Worm (Caenorhabditis elegans): Measurements from ENCODE around the gene Y54B9A.1.

Y54B9A.1 gene

DNA sequence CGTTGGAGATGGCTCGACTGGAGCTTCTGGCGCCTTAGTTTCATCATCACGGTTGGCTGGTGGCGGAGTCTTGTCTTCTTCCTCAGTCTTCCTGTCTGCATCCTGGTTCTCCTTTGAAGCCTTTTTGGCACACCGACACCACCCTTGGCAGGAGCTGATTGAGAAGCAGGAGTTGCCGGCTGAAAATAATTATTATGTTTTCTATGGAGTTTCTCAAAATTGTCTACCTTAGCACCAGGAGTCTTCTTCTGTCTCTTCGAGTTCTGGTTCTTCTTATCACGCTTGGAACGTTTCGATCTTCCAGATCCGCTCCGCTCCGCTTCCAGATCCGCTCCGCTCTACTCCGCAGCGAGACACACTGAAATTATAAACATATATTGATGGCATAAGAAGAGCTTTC lies 41.2 kb upstream of the Y54B9A.1 start, which contains the start of gene K06A4.6:
TSS of gene K06A4.6 (minus strand) at position 101 of the 400 bp plus-strand sequence.
- TF ChIP-seq aha-1 (tag) (peak; percentile 43), set-16 (GFP tag; IDR thresholded peaks at IDR 0.05) (peak; percentile 43; the same call in 1 of the 2 replicates), lir-3 (tag; optimal IDR thresholded peaks at IDR 0.05) (no peak), Y105C5A.15 (GFP tag; IDR thresholded peaks at IDR 0.05) (no peak)

DNA sequence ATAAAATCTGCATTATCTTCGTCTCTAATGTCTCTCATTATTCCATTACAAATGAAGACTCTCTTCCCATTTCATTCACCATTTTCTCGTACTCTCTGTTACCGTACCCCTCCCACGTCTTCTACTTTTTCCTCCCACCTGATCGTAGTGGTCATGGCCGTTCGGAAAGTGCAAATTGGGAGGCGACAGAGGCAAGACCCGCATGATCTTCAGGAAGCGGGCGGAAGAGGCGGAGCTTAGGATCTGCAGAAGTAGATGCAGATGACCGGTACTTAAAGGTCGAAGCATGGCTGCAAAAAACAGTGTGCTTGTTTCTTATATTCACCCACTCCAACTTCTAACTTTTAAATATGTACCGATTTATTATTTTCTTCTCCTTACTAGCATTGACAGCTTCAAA lies 38.5 kb upstream of the Y54B9A.1 start, which contains the start of gene nas-3:
TSS of gene nas-3 (plus strand) at position 301 of the 400 bp plus-strand sequence.
- TF ChIP-seq lin-1 (GFP tag; IDR thresholded peaks at IDR 0.05) (no peak), aly-2 (tag; optimal IDR thresholded peaks at IDR 0.05) (no peak), mdt-29 (GFP tag; IDR thresholded peaks at IDR 0.05) (no peak), unc-39 (tag; optimal IDR thresholded peaks at IDR 0.05) (no peak), unc-62 (GFP tag; optimal IDR thresholded peaks at IDR 0.05 in 1 of 2) (peak in 1 of 2 experiments; percentile 46), unc-62 (tag; optimal IDR thresholded peaks at IDR 0.05) (no peak), jun-1 (tag; optimal IDR thresholded peaks at IDR 0.05) (no peak)

DNA sequence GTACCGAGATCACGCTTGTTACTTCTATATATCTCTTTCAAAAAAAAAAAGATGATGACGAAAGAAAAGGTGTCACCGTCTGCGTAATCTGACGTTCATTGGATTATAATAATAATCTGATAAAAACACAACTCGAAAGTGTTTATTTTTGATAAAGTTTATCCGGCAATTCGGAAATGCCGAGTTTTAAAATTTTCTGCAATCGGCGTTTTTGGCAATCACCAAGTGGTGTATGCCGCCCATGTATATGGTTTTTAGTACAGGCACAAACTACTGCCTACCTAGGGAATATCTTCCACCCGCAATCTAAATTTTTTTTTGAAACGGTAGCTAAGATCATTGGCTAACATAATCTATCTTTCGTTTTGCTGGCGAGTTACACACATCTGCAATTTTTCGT lies 34.6 kb upstream of the Y54B9A.1 start:
- TF ChIP-seq madf-5 (GFP tag; IDR thresholded peaks at IDR 0.05) (no peak), hlh-30 (tag; optimal IDR thresholded peaks at IDR 0.05; ENCODE audit: insufficient read depth) (no peak), lsy-2 (tag; optimal IDR thresholded peaks at IDR 0.05) (no peak), mdt-29 (GFP tag; IDR thresholded peaks at IDR 0.05) (no peak), D1046.2 (GFP tag; IDR thresholded peaks at IDR 0.05) (no peak)

DNA sequence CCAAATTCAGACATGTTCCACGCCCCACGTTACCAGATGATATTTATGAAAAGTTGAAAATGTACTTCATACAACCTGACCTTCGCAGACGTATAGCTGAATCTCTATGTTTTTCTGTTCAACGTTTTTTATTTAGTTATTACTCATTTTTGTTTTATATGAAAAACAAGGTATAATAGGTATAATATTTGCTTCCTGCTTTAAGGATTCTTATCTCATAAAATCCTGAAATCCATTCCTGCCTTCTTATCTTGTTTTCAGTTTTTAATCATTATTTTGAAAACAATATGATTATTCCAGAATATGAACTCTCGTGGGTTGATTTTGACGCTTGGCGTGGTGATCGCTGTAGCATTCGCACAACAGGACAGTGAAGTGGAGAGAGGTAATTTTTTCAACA lies 32.3 kb upstream of the Y54B9A.1 start, which contains the start of gene flp-6:
TSS of gene flp-6 (plus strand) at position 301 of the 400 bp plus-strand sequence.
- TF ChIP-seq ZK337.2 (GFP tag; IDR thresholded peaks at IDR 0.05): no peak
- TF ChIP-seq ZK546.5 (tag; optimal IDR thresholded peaks at IDR 0.05): no peak
- TF ChIP-seq hif-1 (tag; optimal IDR thresholded peaks at IDR 0.05): no peak
- no peak for TF ChIP-seq hlh-11 (tag; optimal IDR thresholded peaks at IDR 0.05)
- TF ChIP-seq lin-38 (GFP tag; IDR thresholded peaks at IDR 0.05): no peak
- TF ChIP-seq daf-19 (GFP tag; conservative IDR thresholded peaks at IDR 0.05): no peak

DNA sequence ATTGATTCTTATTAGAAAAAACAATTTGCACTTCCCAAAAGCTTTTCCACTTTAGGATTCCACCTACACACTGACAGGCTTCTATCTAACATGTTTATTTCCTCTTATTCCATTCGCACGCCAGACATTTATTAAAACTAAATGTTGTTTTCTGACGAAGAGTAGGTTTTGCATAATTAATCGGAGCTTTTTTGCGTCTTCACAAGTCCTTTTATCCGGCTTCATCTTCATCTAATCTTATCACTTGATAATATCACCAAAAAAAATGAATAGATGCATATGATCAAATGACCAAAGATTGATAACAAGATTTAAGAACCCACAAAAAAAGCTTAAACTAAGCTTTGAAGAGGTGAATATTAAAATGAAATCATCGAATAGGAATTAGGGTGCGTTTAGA lies 26.2 kb upstream of the Y54B9A.1 start:
- TF ChIP-seq nhr-111 (GFP tag; optimal IDR thresholded peaks at IDR 0.05) (no peak), nhr-76 (tag; optimal IDR thresholded peaks at IDR 0.05) (no peak), pha-4 (GFP tag; IDR thresholded peaks at IDR 0.05) (no peak), pha-4 (tag; optimal IDR thresholded peaks at IDR 0.05) (no peak), cey-2 (tag; optimal IDR thresholded peaks at IDR 0.05; ENCODE audit: borderline replicate concordance, insufficient read depth) (no peak), lim-7 (GFP tag; IDR thresholded peaks at IDR 0.05) (no peak), ztf-11 (tag; optimal IDR thresholded peaks at IDR 0.05) (no peak), hlh-30 (tag; optimal IDR thresholded peaks at IDR 0.05; ENCODE audit: insufficient read depth) (no peak), zip-11 (GFP tag; IDR thresholded peaks at IDR 0.05) (no peak), dmd-6 (GFP tag; IDR thresholded peaks at IDR 0.05) (no peak), arid-1 (GFP tag; conservative IDR thresholded peaks at IDR 0.05) (no peak), egl-27 (tag; optimal IDR thresholded peaks at IDR 0.05) (no peak), ceh-82 (tag; optimal IDR thresholded peaks at IDR 0.05) (no peak)

DNA sequence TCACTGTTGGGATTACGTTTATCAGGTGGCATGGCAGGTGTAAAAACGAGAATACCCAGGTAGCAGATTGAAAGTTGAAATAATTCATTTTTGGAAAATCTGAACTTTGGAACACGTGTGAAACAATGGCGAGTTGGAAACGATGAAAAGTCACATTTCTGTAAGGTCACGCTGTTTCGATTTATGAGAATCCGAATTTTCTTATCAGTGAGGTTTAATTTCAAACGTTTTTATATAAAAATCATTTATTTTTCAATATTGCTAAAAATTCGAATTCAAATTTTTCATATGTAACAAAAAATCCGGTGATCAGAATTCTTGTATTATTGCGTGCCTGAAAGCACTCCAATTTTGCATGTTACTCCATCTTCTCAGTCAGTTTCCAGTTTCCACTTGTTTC lies 23.3 kb upstream of the Y54B9A.1 start, which contains the start of gene F07D3.3:
TSS of gene F07D3.3 (minus strand) at position 101 of the 400 bp plus-strand sequence.
- no peak for TF ChIP-seq nhr-76 (tag; optimal IDR thresholded peaks at IDR 0.05)
- no peak for TF ChIP-seq ceh-32 (tag; optimal IDR thresholded peaks at IDR 0.05; ENCODE audit: poor library complexity)
- TF ChIP-seq F49E8.2 (tag; optimal IDR thresholded peaks at IDR 0.05; ENCODE audit: borderline replicate concordance): no peak
- TF ChIP-seq nhr-111 (GFP tag; optimal IDR thresholded peaks at IDR 0.05): no peak
- no peak for TF ChIP-seq Y75B8A.6 (GFP tag; IDR thresholded peaks at IDR 0.05)
- no peak for TF ChIP-seq mxl-3 (GFP tag; optimal IDR thresholded peaks at IDR 0.05)
- TF ChIP-seq gei-8 (GFP tag; optimal IDR thresholded peaks at IDR 0.05): no peak
- no peak for TF ChIP-seq nhr-11 (tag; optimal IDR thresholded peaks at IDR 0.05)
- no peak for TF ChIP-seq unc-39 (tag; optimal IDR thresholded peaks at IDR 0.05)
- no peak for TF ChIP-seq spr-3 (GFP tag; optimal IDR thresholded peaks at IDR 0.05)
- TF ChIP-seq nhr-25 (tag; optimal IDR thresholded peaks at IDR 0.05; ENCODE audit: borderline replicate concordance, insufficient read depth): no peak

Measured in whole organism, L4 larva.